Fruit fly (Drosophila melanogaster): ENCODE data around the gene CG1105.

The CG1105 gene

DNA sequence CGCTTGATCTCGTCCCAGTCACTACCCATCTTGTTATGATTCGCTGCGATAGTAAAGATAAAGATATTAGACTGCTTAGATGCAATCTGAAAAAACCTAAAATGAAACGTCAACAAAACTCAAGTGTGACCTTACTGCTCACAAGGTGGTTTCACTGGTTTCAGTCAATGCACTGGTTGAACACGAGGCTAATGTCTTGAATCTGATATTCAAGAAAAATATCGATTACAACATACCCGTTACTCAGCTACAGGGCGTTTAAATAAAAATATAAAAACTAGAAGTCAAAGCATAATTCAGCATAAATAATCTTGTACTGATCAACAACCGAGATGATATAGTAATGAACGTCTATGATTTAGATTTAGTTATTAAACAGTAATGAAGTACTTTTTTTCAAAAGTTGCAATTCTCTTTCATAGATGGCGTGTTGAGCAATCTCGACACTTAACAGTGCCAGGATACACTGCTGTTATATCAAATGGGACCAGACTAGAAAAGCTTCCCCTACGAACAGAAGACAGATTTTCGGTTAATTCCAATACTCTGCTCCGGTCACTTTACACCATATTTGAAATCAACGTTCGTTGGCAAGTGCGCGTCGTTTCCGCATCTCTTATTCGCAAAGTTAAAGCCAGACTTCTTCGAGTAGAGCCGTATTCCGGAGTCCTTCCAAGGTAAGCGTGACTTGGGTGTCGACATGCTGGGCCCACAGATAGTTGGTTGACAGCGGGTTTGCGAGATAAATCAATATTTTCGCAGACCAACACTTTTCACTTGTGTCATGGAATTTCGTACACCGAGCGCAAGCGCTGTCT lies 7.6 kb upstream of the CG1105 start, which contains the start of the genes Ufl1 and CG1943 (continued):
- no peak for TF ChIP-seq row (GFP tag; IDR thresholded peaks at IDR 0.05)
- TF ChIP-seq sna (GFP tag; IDR thresholded peaks at IDR 0.05; ENCODE audit: partially characterized antibody) = no peak
- TF ChIP-seq lmd (GFP tag; IDR thresholded peaks at IDR 0.05) = no peak
- TF ChIP-seq D19A (tag; optimal IDR thresholded peaks at IDR 0.05) = no peak
- no peak for TF ChIP-seq gce (GFP tag; IDR thresholded peaks at IDR 0.05)
- peak; percentile 92 for TF ChIP-seq CG3995 (GFP tag; optimal IDR thresholded peaks at IDR 0.05)
- TF ChIP-seq BtbVII (GFP tag; optimal IDR thresholded peaks at IDR 0.05) = no peak
- TF ChIP-seq sr (GFP tag; IDR thresholded peaks at IDR 0.05) = no peak
- TF ChIP-seq oc (tag; optimal IDR thresholded peaks at IDR 0.05) = no peak
- TF ChIP-seq nerfin-1 (tag; optimal IDR thresholded peaks at IDR 0.05) = peak; percentile 99
- no peak for TF ChIP-seq unpg (GFP tag; optimal IDR thresholded peaks at IDR 0.05)
- peak in 1 of 3 experiments; percentile 44 for TF ChIP-seq Stat92E (GFP tag; optimal IDR thresholded peaks at IDR 0.05)
- TF ChIP-seq sug (tag; optimal IDR thresholded peaks at IDR 0.05) = peak; percentile 43
- TF ChIP-seq TFAM (GFP tag; optimal IDR thresholded peaks at IDR 0.05) = no peak
- TF ChIP-seq onecut (GFP tag; IDR thresholded peaks at IDR 0.05) = peak; percentile 90
- no peak for TF ChIP-seq zen2 (GFP tag; IDR thresholded peaks at IDR 0.05; ENCODE audit: partially characterized antibody)
- TF ChIP-seq Camta (GFP tag; optimal IDR thresholded peaks at IDR 0.05) = no peak
- TF ChIP-seq vvl (GFP tag; IDR thresholded peaks at IDR 0.05) = no peak
- no peak for TF ChIP-seq dmrt99B (tag; optimal IDR thresholded peaks at IDR 0.05)
- no peak for TF ChIP-seq klu (GFP tag; IDR thresholded peaks at IDR 0.05)
- TF ChIP-seq HLH54F (GFP tag; optimal IDR thresholded peaks at IDR 0.05) = no peak
- TF ChIP-seq CG14965 (GFP tag; optimal IDR thresholded peaks at IDR 0.05; ENCODE audit: borderline replicate concordance) = no peak
- TF ChIP-seq CG15514 (GFP tag; optimal IDR thresholded peaks at IDR 0.05) = peak; percentile 49
- TF ChIP-seq CG15479 (GFP tag; optimal IDR thresholded peaks at IDR 0.05) = peak; percentile 34
- no peak for TF ChIP-seq abd-A (tag; optimal IDR thresholded peaks at IDR 0.05)
- TF ChIP-seq Ravus (GFP tag; IDR thresholded peaks at IDR 0.05) = no peak
- TF ChIP-seq gcm (GFP tag; optimal IDR thresholded peaks at IDR 0.05) = peak; percentile 44
- TF ChIP-seq schlank (tag; optimal IDR thresholded peaks at IDR 0.05) = no peak
- TF ChIP-seq gsb (GFP tag; IDR thresholded peaks at IDR 0.05) = no peak
- TF ChIP-seq CG18262 (tag; optimal IDR thresholded peaks at IDR 0.05) = no peak
- no peak for TF ChIP-seq HLH3B (GFP tag; IDR thresholded peaks at IDR 0.05)
- no peak for TF ChIP-seq CG14050 (GFP tag; IDR thresholded peaks at IDR 0.05)
- no peak for TF ChIP-seq caup (GFP tag; optimal IDR thresholded peaks at IDR 0.05; ENCODE audit: severe bottlenecking)
- TF ChIP-seq CG4617 (GFP tag; optimal IDR thresholded peaks at IDR 0.05; ENCODE audit: borderline replicate concordance) = peak; percentile 46
- no peak for TF ChIP-seq CG4820 (GFP tag; optimal IDR thresholded peaks at IDR 0.05)
- TF ChIP-seq disco-r (GFP tag; optimal IDR thresholded peaks at IDR 0.05) = no peak
- peak; percentile 73 for TF ChIP-seq CG9437 (GFP tag; optimal IDR thresholded peaks at IDR 0.05)
- peak; percentile 71 for TF ChIP-seq CHES-1-like (GFP tag; optimal IDR thresholded peaks at IDR 0.05)
- TF ChIP-seq Trl (optimal IDR thresholded peaks at IDR 0.05) = no peak
- TF ChIP-seq Trl (GFP tag; optimal IDR thresholded peaks at IDR 0.05) = no peak
- peak; percentile 1 for TF ChIP-seq fd64A (GFP tag; optimal IDR thresholded peaks at IDR 0.05)
- TF ChIP-seq Myb (GFP tag; optimal IDR thresholded peaks at IDR 0.05) = peak; percentile 96
- no peak for TF ChIP-seq Optix (GFP tag; IDR thresholded peaks at IDR 0.05)
- no peak for TF ChIP-seq CG10209 (GFP tag; optimal IDR thresholded peaks at IDR 0.05)
- TF ChIP-seq trh (GFP tag; optimal IDR thresholded peaks at IDR 0.05) = no peak
- peak; percentile 67 for TF ChIP-seq CoRest (tag; optimal IDR thresholded peaks at IDR 0.05)
- TF ChIP-seq CG30403 (GFP tag; optimal IDR thresholded peaks at IDR 0.05) = peak; percentile 25
- TF ChIP-seq CG5953 (GFP tag; IDR thresholded peaks at IDR 0.05) = no peak
- TF ChIP-seq Sox100B (GFP tag; optimal IDR thresholded peaks at IDR 0.05) = no peak
- TF ChIP-seq org-1 (GFP tag; optimal IDR thresholded peaks at IDR 0.05) = no peak
